Worm (Caenorhabditis elegans) whole organism, early embryonic: Measurements from ENCODE around the gene arrd-3.

ENCODE experiments used
- ama-1 ChIP-seq: fragments of 150-350 bp; optimal IDR thresholded peaks from 2 replicates; lab custom pipeline; 2014
- hmbx-1 ChIP-seq: sonication (generic microtip); optimal IDR thresholded peaks from 2 replicates; lab custom pipeline; 2016; ENCODE audit warnings: mild to moderate bottlenecking, missing genetic modification characterization, missing compliant biosample characterization
- tbx-11 ChIP-seq: fragments of 200-800 bp; sonication (Bioruptor generic); IDR thresholded peaks from 2 replicates; pipeline ENCODE4 v1.3.6; 2022; ENCODE audit warnings: missing genetic modification characterization, missing compliant biosample characterization
- tra-4 ChIP-seq: sonication (generic microtip); optimal IDR thresholded peaks from 2 replicates; lab custom pipeline; 2017; ENCODE audit warnings: missing genetic modification characterization, missing compliant biosample characterization

DNA sequence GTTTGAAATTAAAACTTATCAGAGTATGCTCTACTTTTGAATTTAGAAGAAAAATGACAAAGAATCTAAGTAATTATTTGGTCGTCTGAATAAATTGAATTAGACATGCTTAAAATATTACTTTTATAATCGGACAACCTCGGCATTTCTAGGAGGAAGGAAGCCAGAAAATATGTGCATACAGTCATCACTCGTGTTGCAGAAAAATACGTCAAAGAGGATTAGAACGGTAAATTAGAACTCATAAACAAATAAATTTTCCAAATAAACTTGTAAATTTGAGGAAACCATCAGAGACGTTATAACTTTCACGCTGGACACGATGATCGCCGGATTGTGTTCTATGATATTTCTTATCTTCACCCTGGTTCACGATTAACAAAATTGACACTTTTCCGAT, 41.9 kb downstream of the arrd-3 start, which contains the start of gene chil-19:
- TF ChIP-seq ama-1 (lab: Kevin White, UChicago) (no peak), tbx-11 (GFP tag; lab: Robert Waterston, UW) (no peak), tra-4 (tag; lab: Kevin White, UChicago) (no peak), hmbx-1 (no peak)
